Fruit fly (Drosophila melanogaster): ENCODE results near the gene CG7368.

The CG7368 gene

DNA sequence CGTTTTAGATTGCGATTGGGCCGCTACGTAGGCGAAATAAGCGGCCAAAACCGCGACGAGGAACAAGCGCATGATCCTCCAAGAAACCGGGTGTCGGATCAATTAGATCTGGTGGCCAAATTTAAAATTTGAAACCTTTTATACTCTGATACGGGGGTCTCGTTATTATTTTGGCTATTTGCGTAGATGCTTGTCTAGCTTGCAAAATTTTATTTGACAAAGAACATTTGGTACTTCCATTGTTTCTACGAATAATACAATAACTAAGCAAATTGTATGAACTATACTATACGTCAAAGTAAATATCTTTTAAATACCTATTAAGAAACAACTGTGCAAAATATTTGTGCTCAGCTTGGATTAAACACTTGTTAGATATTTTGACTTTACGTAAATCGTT lies 23.0 kb downstream of the CG7368 start, which contains the start of gene Muc68Ca:
TSS of gene Muc68Ca (minus strand) at position 101 of the 400 bp plus-strand sequence.
- TF ChIP-seq Crg-1 (GFP tag; optimal IDR thresholded peaks at IDR 0.05) (no peak), CG12768 (GFP tag; optimal IDR thresholded peaks at IDR 0.05) (no peak), Clk (GFP tag; optimal IDR thresholded peaks at IDR 0.05) (no peak), Mnt (GFP tag; optimal IDR thresholded peaks at IDR 0.05) (no peak), cnc (optimal IDR thresholded peaks at IDR 0.05) (no peak), kay (GFP tag; ENCODE audit: borderline replicate concordance) (no peak), CG14711 (tag; optimal IDR thresholded peaks at IDR 0.05) (no peak), CG1620 (GFP tag; optimal IDR thresholded peaks at IDR 0.05) (no peak)

DNA sequence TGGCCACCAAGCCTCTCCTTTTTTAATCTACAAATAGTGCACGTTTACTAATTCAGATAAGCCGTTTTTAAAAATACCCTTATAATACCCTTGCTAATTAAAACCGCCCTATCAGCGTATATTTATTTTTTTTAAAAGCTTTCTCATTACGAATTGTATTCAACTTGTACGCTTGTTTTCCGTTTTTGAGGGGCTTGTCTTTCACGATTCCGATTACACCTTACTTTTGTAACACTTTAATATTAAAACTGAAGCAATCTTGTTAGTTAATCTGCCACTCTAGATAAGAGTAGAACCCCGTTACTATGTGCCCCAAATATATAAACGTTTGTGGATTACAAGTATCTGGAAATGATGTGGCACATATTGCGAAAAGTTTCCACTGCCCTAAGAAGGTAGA lies 25.7 kb downstream of the CG7368 start:
- TF ChIP-seq CG14711 (tag; optimal IDR thresholded peaks at IDR 0.05) (no peak), CG11617 (GFP tag; optimal IDR thresholded peaks at IDR 0.05) (no peak), kay (GFP tag; ENCODE audit: borderline replicate concordance) (peak; percentile 84), tj (GFP tag; optimal IDR thresholded peaks at IDR 0.05) (peak; percentile 65), Hr96 (GFP tag; optimal IDR thresholded peaks at IDR 0.05) (no peak)

DNA sequence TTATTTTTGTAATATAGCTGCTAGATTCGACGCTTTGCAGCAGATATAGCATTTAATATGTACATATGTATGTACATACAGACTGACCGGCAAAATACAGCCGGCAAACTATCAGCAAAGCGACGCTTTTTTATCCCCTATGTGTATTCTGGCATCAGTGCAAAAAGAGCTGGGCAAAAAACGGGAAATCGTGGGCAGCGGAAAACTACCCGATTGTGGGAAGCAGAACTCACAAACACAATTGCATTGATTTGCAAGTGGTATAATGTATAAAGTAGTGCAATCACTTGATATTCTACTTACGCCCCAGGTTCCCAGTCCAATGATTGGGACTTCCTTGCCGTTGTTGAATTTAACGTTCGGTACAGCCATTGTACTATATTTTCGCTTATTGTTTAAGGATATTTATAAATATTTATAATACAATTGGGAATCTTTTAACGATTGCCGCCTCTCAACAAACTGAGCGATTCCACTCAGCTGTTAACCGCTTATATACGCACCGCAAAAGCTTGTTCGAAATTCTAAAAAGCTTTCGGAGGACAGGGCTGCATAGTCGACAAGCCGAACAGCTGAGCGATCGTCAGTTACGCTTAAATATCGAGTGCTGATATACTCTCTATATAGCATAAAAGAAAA lies 26.4 kb downstream of the CG7368 start:
- peak; percentile 59 for TF ChIP-seq CG33017 (tag; optimal IDR thresholded peaks at IDR 0.05)
- no peak for TF ChIP-seq CG1620 (GFP tag; optimal IDR thresholded peaks at IDR 0.05)
- TF ChIP-seq ovo (GFP tag; optimal IDR thresholded peaks at IDR 0.05): no peak
- peak; percentile 75 for TF ChIP-seq bab1 (GFP tag; optimal IDR thresholded peaks at IDR 0.05)
- no peak for TF ChIP-seq Clk (GFP tag; optimal IDR thresholded peaks at IDR 0.05)
- TF ChIP-seq pad (GFP tag; optimal IDR thresholded peaks at IDR 0.05): peak; percentile 27
- no peak for TF ChIP-seq CG7045 (GFP tag; optimal IDR thresholded peaks at IDR 0.05)
- peak; percentile 64 for TF ChIP-seq CG11617 (GFP tag; optimal IDR thresholded peaks at IDR 0.05)
- peak; percentile 73 for TF ChIP-seq cic (GFP tag; optimal IDR thresholded peaks at IDR 0.05)
- no peak for TF ChIP-seq CG5204 (GFP tag; optimal IDR thresholded peaks at IDR 0.05)
- TF ChIP-seq toe (GFP tag; optimal IDR thresholded peaks at IDR 0.05): peak; percentile 10
- TF ChIP-seq Crg-1 (GFP tag; optimal IDR thresholded peaks at IDR 0.05): no peak
- no peak for TF ChIP-seq Hr96 (GFP tag; optimal IDR thresholded peaks at IDR 0.05)
- peak; percentile 30 for TF ChIP-seq CG12768 (GFP tag; optimal IDR thresholded peaks at IDR 0.05)
- TF ChIP-seq tj (GFP tag; optimal IDR thresholded peaks at IDR 0.05): peak; percentile 39
- no peak for TF ChIP-seq cnc (optimal IDR thresholded peaks at IDR 0.05)
- TF ChIP-seq CG7101 (tag; optimal IDR thresholded peaks at IDR 0.05): peak; percentile 57
- TF ChIP-seq Mnt (GFP tag; optimal IDR thresholded peaks at IDR 0.05): peak; percentile 47
- peak; percentile 96 for TF ChIP-seq kay (GFP tag; ENCODE audit: borderline replicate concordance)
- TF ChIP-seq CG14711 (tag; optimal IDR thresholded peaks at IDR 0.05): peak; percentile 26

DNA sequence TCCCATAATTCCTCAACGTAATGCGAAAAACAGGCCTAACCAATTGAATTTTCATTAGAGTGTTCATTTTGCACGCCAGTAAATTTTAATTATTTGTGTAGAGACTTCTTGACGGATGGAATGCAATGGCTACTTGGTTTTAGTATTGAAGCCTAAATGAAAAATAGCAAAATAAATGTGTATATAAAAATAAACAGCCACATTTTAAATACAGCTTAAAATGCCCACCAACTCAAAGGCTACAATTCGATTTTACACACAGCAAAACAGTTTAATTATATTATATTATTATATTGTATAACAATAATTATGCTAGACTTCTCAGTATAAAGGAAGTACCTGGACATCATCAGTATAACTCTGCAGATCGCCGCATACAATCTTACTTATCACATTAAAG lies 27.3 kb downstream of the CG7368 start, which contains the start of gene Akr1B:
TSS of gene Akr1B (minus strand) at position 101 of the 400 bp plus-strand sequence.
- TF ChIP-seq pad (GFP tag; optimal IDR thresholded peaks at IDR 0.05) (no peak), CG7101 (tag; optimal IDR thresholded peaks at IDR 0.05) (no peak), Mnt (GFP tag; optimal IDR thresholded peaks at IDR 0.05) (no peak), CG5204 (GFP tag; optimal IDR thresholded peaks at IDR 0.05) (no peak), CG33017 (tag; optimal IDR thresholded peaks at IDR 0.05) (no peak), kay (GFP tag; ENCODE audit: borderline replicate concordance) (no peak), CG1620 (GFP tag; optimal IDR thresholded peaks at IDR 0.05) (no peak), ovo (GFP tag; optimal IDR thresholded peaks at IDR 0.05) (no peak), tj (GFP tag; optimal IDR thresholded peaks at IDR 0.05) (no peak), CG7045 (GFP tag; optimal IDR thresholded peaks at IDR 0.05) (no peak), Hr96 (GFP tag; optimal IDR thresholded peaks at IDR 0.05) (no peak), Crg-1 (GFP tag; optimal IDR thresholded peaks at IDR 0.05) (no peak), Clk (GFP tag; optimal IDR thresholded peaks at IDR 0.05) (no peak), CG14711 (tag; optimal IDR thresholded peaks at IDR 0.05) (no peak), cic (GFP tag; optimal IDR thresholded peaks at IDR 0.05) (no peak), cnc (optimal IDR thresholded peaks at IDR 0.05) (no peak)

DNA sequence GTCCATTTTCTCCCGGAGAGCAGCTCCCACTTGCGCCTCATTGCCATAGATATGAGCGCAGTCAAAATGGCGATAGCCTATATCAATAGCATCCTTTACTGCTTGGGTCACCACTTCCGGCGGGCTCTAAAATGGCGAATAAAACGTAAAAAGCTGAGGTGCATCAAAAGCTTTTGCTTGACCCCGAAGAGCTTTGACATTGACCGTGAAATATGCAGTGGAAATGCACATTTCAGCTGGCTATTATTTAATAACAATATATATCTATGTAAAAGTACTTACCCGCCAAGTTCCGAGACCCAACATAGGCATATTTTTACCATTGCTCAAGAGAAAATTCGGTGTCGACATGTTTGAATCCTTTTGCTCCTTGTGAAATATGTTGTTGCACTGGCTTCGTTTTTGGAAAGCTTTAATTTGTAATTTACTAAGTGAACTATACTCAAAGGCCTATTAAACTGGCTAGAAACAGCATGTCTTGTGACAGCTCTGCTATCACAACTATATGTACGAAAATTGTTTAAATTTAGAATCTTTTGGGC lies 28.7 kb downstream of the CG7368 start, which contains the start of gene CG6083:
TSS of gene CG6083 (minus strand) at position 492 of the 542 bp plus-strand sequence.
- no peak for TF ChIP-seq toe (GFP tag; optimal IDR thresholded peaks at IDR 0.05)
- TF ChIP-seq kay (GFP tag; ENCODE audit: borderline replicate concordance): peak; percentile 67

DNA sequence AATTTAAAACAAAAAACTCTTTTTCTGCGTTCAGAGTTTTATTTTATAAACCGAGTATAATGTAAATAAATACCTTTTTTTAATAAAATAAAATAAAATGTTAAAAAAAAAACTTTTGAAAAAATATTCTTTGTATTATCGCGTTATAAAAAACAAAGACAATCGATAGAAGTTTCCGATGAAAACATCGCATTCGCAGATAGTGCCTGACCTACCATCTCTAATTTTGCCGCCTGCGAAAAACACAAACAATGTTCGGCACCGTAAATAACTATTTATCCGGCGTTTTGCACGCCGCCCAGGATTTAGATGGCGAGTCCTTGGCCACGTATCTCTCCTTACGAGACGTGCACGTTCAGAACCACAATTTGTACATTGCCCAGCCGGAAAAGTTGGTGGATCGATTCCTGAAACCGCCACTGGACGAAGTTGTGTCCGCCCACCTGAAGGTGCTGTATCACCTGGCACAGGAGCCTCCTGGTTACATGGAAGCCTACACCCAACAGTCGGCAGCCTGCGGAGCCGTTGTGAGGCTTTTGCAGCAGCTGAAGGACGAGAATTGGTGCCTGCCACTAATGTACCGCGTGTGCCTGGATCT lies 29.3 kb downstream of the CG7368 start, which contains the start of gene PCID2:
TSS of gene PCID2 (plus strand) at position 213 of the 598 bp plus-strand sequence.
- TF ChIP-seq CG7045 (GFP tag; optimal IDR thresholded peaks at IDR 0.05) (no peak), CG12768 (GFP tag; optimal IDR thresholded peaks at IDR 0.05) (no peak), kay (GFP tag; ENCODE audit: borderline replicate concordance) (no peak), toe (GFP tag; optimal IDR thresholded peaks at IDR 0.05) (no peak), pad (GFP tag; optimal IDR thresholded peaks at IDR 0.05) (no peak), CG1620 (GFP tag; optimal IDR thresholded peaks at IDR 0.05) (no peak), Hr96 (GFP tag; optimal IDR thresholded peaks at IDR 0.05) (no peak), Mnt (GFP tag; optimal IDR thresholded peaks at IDR 0.05) (no peak), Clk (GFP tag; optimal IDR thresholded peaks at IDR 0.05) (no peak), CG7101 (tag; optimal IDR thresholded peaks at IDR 0.05) (no peak), CG11617 (GFP tag; optimal IDR thresholded peaks at IDR 0.05) (no peak), cic (GFP tag; optimal IDR thresholded peaks at IDR 0.05) (no peak), CG33017 (tag; optimal IDR thresholded peaks at IDR 0.05) (no peak), CG14711 (tag; optimal IDR thresholded peaks at IDR 0.05) (no peak), tj (GFP tag; optimal IDR thresholded peaks at IDR 0.05) (no peak), Crg-1 (GFP tag; optimal IDR thresholded peaks at IDR 0.05) (no peak), CG5204 (GFP tag; optimal IDR thresholded peaks at IDR 0.05) (no peak), ovo (GFP tag; optimal IDR thresholded peaks at IDR 0.05) (no peak), cnc (optimal IDR thresholded peaks at IDR 0.05) (no peak), bab1 (GFP tag; optimal IDR thresholded peaks at IDR 0.05) (no peak)
